Worm (Caenorhabditis elegans) whole organism, L3 larva: ENCODE results near the gene casy-1.

Source experiments
- aly-2 ChIP-seq: fragments of 150-350 bp; optimal IDR thresholded peaks from 2 replicates; lab custom pipeline; 2014; ENCODE audit warnings: missing biosample characterization, missing genetic modification characterization
- elt-1 ChIP-seq: fragments of 150-350 bp; optimal IDR thresholded peaks from 2 replicates; lab custom pipeline; 2014; ENCODE audit warnings: missing biosample characterization, missing genetic modification characterization
- elt-2 ChIP-seq: sonication (generic microtip); optimal IDR thresholded peaks from 2 replicates; lab custom pipeline; 2016; ENCODE audit warnings: missing genetic modification reagents, mild to moderate bottlenecking, missing genetic modification characterization, missing compliant biosample characterization
- fkh-2 ChIP-seq: fragments of 150-350 bp; optimal IDR thresholded peaks from 2 replicates; lab custom pipeline; 2014; ENCODE audit warnings: missing biosample characterization, missing genetic modification reagents, missing genetic modification characterization
- jun-1 ChIP-seq: fragments of 150-350 bp; optimal IDR thresholded peaks from 2 replicates; lab custom pipeline; 2014; ENCODE audit warnings: missing biosample characterization, missing genetic modification reagents, missing genetic modification characterization
- lin-15B ChIP-seq: fragments of 150-350 bp; optimal IDR thresholded peaks from 2 replicates; lab custom pipeline; 2014; ENCODE audit warnings: missing biosample characterization, missing genetic modification characterization
- mdl-1 ChIP-seq: fragments of 150-350 bp; optimal IDR thresholded peaks from 2 replicates; lab custom pipeline; 2014; ENCODE audit warnings: missing biosample characterization, missing genetic modification characterization
- nhr-12 ChIP-seq: fragments of 150-350 bp; optimal IDR thresholded peaks from 2 replicates; lab custom pipeline; 2014; ENCODE audit warnings: missing biosample characterization, missing genetic modification characterization
- nhr-237 ChIP-seq: fragments of 150-350 bp; optimal IDR thresholded peaks from 2 replicates; lab custom pipeline; 2014; ENCODE audit warnings: missing biosample characterization, missing genetic modification characterization
- nhr-28 ChIP-seq: fragments of 150-350 bp; optimal IDR thresholded peaks from 2 replicates; lab custom pipeline; 2014; ENCODE audit warnings: missing biosample characterization, missing genetic modification characterization
- pqm-1 ChIP-seq: fragments of 150-350 bp; optimal IDR thresholded peaks from 2 replicates; lab custom pipeline; 2017; ENCODE audit warnings: missing biosample characterization, missing genetic modification characterization, inconsistent platforms
- snpc-4 ChIP-seq: fragments of 150-350 bp; optimal IDR thresholded peaks from 2 replicates; lab custom pipeline; 2014; ENCODE audit warnings: missing biosample characterization, missing genetic modification characterization
- unc-62 ChIP-seq: fragments of 150-350 bp; sonication (generic microtip); optimal IDR thresholded peaks from 4 replicates; lab custom pipeline; 2014; ENCODE audit warnings: missing biosample characterization, missing genetic modification reagents, missing genetic modification characterization
- zag-1 ChIP-seq: fragments of 150-350 bp; optimal IDR thresholded peaks from 2 replicates; lab custom pipeline; 2014; ENCODE audit warnings: missing biosample characterization, missing genetic modification characterization

ce11 chrII:5945818-5946217 is 10.7 kb downstream of the casy-1 start:
- no peak for TF ChIP-seq nhr-12
- no peak for TF ChIP-seq elt-2
- TF ChIP-seq mdl-1 (tag; lab: Kevin White, UChicago), result no peak
- TF ChIP-seq unc-62 (GFP tag; lab: Kevin White, UChicago), result no peak
- TF ChIP-seq lin-15B, result no peak
- no peak for TF ChIP-seq jun-1
- TF ChIP-seq nhr-237 (tag; lab: Kevin White, UChicago), result no peak
- TF ChIP-seq fkh-2 (tag; lab: Kevin White, UChicago), result no peak
- TF ChIP-seq nhr-28 (tag; lab: Kevin White, UChicago), result no peak
- TF ChIP-seq snpc-4 (tag; lab: Kevin White, UChicago), result no peak
- TF ChIP-seq aly-2 (tag; lab: Kevin White, UChicago), result no peak
- no peak for TF ChIP-seq pqm-1 (tag; lab: Kevin White, UChicago)
- TF ChIP-seq zag-1 (tag; lab: Kevin White, UChicago), result no peak
- no peak for TF ChIP-seq elt-1 (tag; lab: Kevin White, UChicago)
